Fruit fly (Drosophila melanogaster): ENCODE results near the gene CG10748.

The CG10748 gene

DNA sequence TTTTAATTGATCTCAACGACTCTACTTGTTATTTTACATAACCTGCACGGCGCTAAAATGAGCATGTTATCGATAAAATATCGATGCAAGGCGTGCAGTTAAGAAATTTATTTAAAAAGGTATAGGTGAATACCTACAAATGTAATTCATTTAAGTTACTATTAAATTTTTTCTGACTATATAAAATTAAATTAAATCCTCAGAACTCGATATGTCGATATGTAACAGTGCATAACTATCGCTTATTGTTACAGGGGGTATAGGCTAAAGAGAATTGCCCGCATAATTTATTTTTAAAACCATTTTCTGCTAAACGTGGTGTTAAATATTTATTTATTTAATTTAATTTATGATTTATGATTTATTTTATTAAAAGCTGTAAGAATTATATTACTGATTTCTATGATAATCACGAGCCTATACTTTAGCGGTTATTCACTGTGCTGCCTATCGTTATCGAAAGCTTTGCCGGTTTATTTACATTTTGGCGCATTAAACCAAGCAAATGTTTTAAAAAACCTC, 45.7 kb upstream of the CG10748 start, which contains the start of the genes mRpL20 and Icmt (continued):
- TF ChIP-seq aop (GFP tag; IDR thresholded peaks at IDR 0.05): 0 out of 2 replicates have a peak, but pooled peaks have one; percentile 52
- peak; percentile 54 for TF ChIP-seq CG4617 (GFP tag; optimal IDR thresholded peaks at IDR 0.05; ENCODE audit: borderline replicate concordance)
- peak; percentile 55; the same call in 1 of the 2 replicates for TF ChIP-seq CkIIα-i1 (GFP tag; IDR thresholded peaks at IDR 0.05)
- TF ChIP-seq CG11093 (GFP tag; IDR thresholded peaks at IDR 0.05): peak; percentile 94
- peak; percentile 98 for TF ChIP-seq ttk (GFP tag; IDR thresholded peaks at IDR 0.05)
- TF ChIP-seq gem (tag; optimal IDR thresholded peaks at IDR 0.05): peak; percentile 98
- TF ChIP-seq Lim3 (GFP tag; IDR thresholded peaks at IDR 0.05): peak; percentile 56; the same call in 1 of the 2 replicates
- TF ChIP-seq CG1233 (GFP tag; optimal IDR thresholded peaks at IDR 0.05): peak; percentile 88
- peak; percentile 94 for TF ChIP-seq CG8388 (GFP tag; optimal IDR thresholded peaks at IDR 0.05)
- TF ChIP-seq CG10979 (tag; optimal IDR thresholded peaks at IDR 0.05): peak; percentile 81
- TF ChIP-seq Sox102F (GFP tag; optimal IDR thresholded peaks at IDR 0.05): peak; percentile 97
- peak; percentile 73; the same call in 1 of the 2 replicates for TF ChIP-seq sna (GFP tag; IDR thresholded peaks at IDR 0.05; ENCODE audit: partially characterized antibody)
- TF ChIP-seq emc (GFP tag; optimal IDR thresholded peaks at IDR 0.05): no peak
- peak; percentile 78; the same call in 2 of the 3 replicates for TF ChIP-seq CG14860 (GFP tag; IDR thresholded peaks at IDR 0.05; ENCODE audit: partially characterized antibody)
- peak; percentile 42 to 96 for TF ChIP-seq Hr51 (GFP tag; optimal IDR thresholded peaks at IDR 0.05)
- TF ChIP-seq Xbp1 (GFP tag; optimal IDR thresholded peaks at IDR 0.05): peak; percentile 93
- TF ChIP-seq CG11560 (tag; IDR thresholded peaks at IDR 0.05): peak; percentile 91
- TF ChIP-seq Pdp1 (GFP tag; optimal IDR thresholded peaks at IDR 0.05): peak; percentile 71 to 78
- peak; percentile 92 for TF ChIP-seq CG15601 (tag; optimal IDR thresholded peaks at IDR 0.05)
- peak in 1 of 2 experiments; percentile 54 for TF ChIP-seq crp (GFP tag; optimal IDR thresholded peaks at IDR 0.05)
- peak; percentile 91 for TF ChIP-seq CG17385 (GFP tag; optimal IDR thresholded peaks at IDR 0.05)
- peak; percentile 80 for TF ChIP-seq CG14710 (tag; optimal IDR thresholded peaks at IDR 0.05)
- TF ChIP-seq sqz (GFP tag; optimal IDR thresholded peaks at IDR 0.05): peak; percentile 54
- TF ChIP-seq E2f2 (GFP tag; IDR thresholded peaks at IDR 0.05): peak; percentile 84
- TF ChIP-seq CG43689 (GFP tag; IDR thresholded peaks at IDR 0.05): peak; percentile 95
- TF ChIP-seq vfl (GFP tag; optimal IDR thresholded peaks at IDR 0.05): peak; percentile 59
- peak; percentile 62 for TF ChIP-seq zfh2 (GFP tag; optimal IDR thresholded peaks at IDR 0.05)
- TF ChIP-seq CG4404 (GFP tag; IDR thresholded peaks at IDR 0.05): peak; percentile 89
- peak; percentile 92 for TF ChIP-seq cas (GFP tag; IDR thresholded peaks at IDR 0.05)
- TF ChIP-seq slou (GFP tag; optimal IDR thresholded peaks at IDR 0.05): peak; percentile 81
- TF ChIP-seq CG30431 (GFP tag; optimal IDR thresholded peaks at IDR 0.05): peak; percentile 76
- peak; percentile 75 for TF ChIP-seq bbx (GFP tag; IDR thresholded peaks at IDR 0.05; ENCODE audit: partially characterized antibody)
- peak; percentile 92 for TF ChIP-seq ssp (GFP tag; IDR thresholded peaks at IDR 0.05)
- peak; percentile 87 for TF ChIP-seq CG9727 (GFP tag; optimal IDR thresholded peaks at IDR 0.05)
- TF ChIP-seq gce (GFP tag; IDR thresholded peaks at IDR 0.05): peak; percentile 90; the same call in 2 of the 3 replicates
- TF ChIP-seq MESR4 (GFP tag; optimal IDR thresholded peaks at IDR 0.05): no peak
- TF ChIP-seq Hr78 (GFP tag; optimal IDR thresholded peaks at IDR 0.05): peak in 1 of 2 experiments; percentile 60
- peak; percentile 84 for TF ChIP-seq org-1 (GFP tag; optimal IDR thresholded peaks at IDR 0.05)
- TF ChIP-seq br (optimal IDR thresholded peaks at IDR 0.05): no peak
- TF ChIP-seq CG2199 (GFP tag; IDR thresholded peaks at IDR 0.05): 0 out of 3 replicates have a peak, but pooled peaks have one; percentile 13
- TF ChIP-seq mam (GFP tag; optimal IDR thresholded peaks at IDR 0.05): peak; percentile 69
- TF ChIP-seq CG4328 (GFP tag; optimal IDR thresholded peaks at IDR 0.05): peak; percentile 60
- peak; percentile 87 for TF ChIP-seq MBD-R2 (GFP tag; IDR thresholded peaks at IDR 0.05)
- TF ChIP-seq caup (GFP tag; optimal IDR thresholded peaks at IDR 0.05; ENCODE audit: severe bottlenecking): peak; percentile 86
- TF ChIP-seq ranshi (GFP tag; IDR thresholded peaks at IDR 0.05): peak; percentile 96
- peak; percentile 87 for TF ChIP-seq lilli (GFP tag; optimal IDR thresholded peaks at IDR 0.05)
- TF ChIP-seq CG2202 (tag; optimal IDR thresholded peaks at IDR 0.05): peak; percentile 76
- peak; percentile 33 for TF ChIP-seq CG7786 (GFP tag; optimal IDR thresholded peaks at IDR 0.05)
- TF ChIP-seq CG6654 (GFP tag; optimal IDR thresholded peaks at IDR 0.05): peak; percentile 52

Data from whole organism, embryonic.